Worm (Caenorhabditis elegans) whole organism, young adult: ENCODE results near the gene sel-13.

Experiments used
- B0035.1 ChIP-seq: sonication (generic microtip); optimal IDR thresholded peaks from 2 replicates; lab custom pipeline; 2016; ENCODE audit warnings: missing genetic modification characterization, mild to moderate bottlenecking, missing compliant biosample characterization, missing genotype, missing genetic modification reagents
- C17E4.6 ChIP-seq: fragments of 200-800 bp; sonication (Bioruptor generic); IDR thresholded peaks from 2 replicates; pipeline ENCODE4 v1.3.6; 2022; ENCODE audit warnings: missing genetic modification reagents, missing genetic modification characterization, missing compliant biosample characterization
- D2030.7 ChIP-seq: fragments of 200-800 bp; sonication (Bioruptor generic); IDR thresholded peaks from 2 replicates; pipeline ENCODE4 v1.3.6; 2022; ENCODE audit warnings: missing genetic modification reagents, missing genetic modification characterization, missing compliant biosample characterization
- F22D6.2 ChIP-seq: sonication (generic microtip); optimal IDR thresholded peaks from 2 replicates; lab custom pipeline; 2016; ENCODE audit warnings: mild to moderate bottlenecking, missing genetic modification characterization, missing compliant biosample characterization
- F55B11.4 ChIP-seq: sonication (generic microtip); optimal IDR thresholded peaks from 2 replicates; lab custom pipeline; 2016; ENCODE audit warnings: missing compliant biosample characterization, missing genetic modification characterization, borderline replicate concordance; ENCODE audit not compliant: insufficient read depth
- K11D2.4 ChIP-seq: fragments of 200-800 bp; sonication (Bioruptor generic); IDR thresholded peaks from 2 replicates; pipeline ENCODE4 v1.3.6; 2022; ENCODE audit warnings: missing genetic modification reagents, missing genetic modification characterization, missing compliant biosample characterization
- K12H6.12 ChIP-seq: fragments of 200-800 bp; sonication (Bioruptor generic); optimal IDR thresholded peaks from 2 replicates; lab custom pipeline; 2018; ENCODE audit warnings: mild to moderate bottlenecking, missing genetic modification characterization, missing compliant biosample characterization
- Y56A3A.18 ChIP-seq: fragments of 200-800 bp; sonication (Bioruptor generic); IDR thresholded peaks from 2 replicates; pipeline ENCODE4 v1.3.6; 2022; ENCODE audit warnings: missing genetic modification reagents, missing genetic modification characterization, missing compliant biosample characterization
- Y67H2A.10 ChIP-seq: fragments of 200-800 bp; sonication (Bioruptor generic); conservative IDR thresholded peaks from 2 replicates; pipeline ENCODE4 v1.3.6; 2022; ENCODE audit warnings: missing genetic modification reagents, missing genetic modification characterization, missing compliant biosample characterization
- Y95B8A.8 ChIP-seq: fragments of 200-800 bp; sonication (Bioruptor generic); IDR thresholded peaks from 2 replicates; pipeline ENCODE4 v1.3.6; 2022; ENCODE audit warnings: missing genetic modification reagents, missing genetic modification characterization, missing compliant biosample characterization
- attf-5 ChIP-seq: fragments of 200-800 bp; sonication (Bioruptor generic); optimal IDR thresholded peaks from 2 replicates; lab custom pipeline; 2018; ENCODE audit warnings: mild to moderate bottlenecking, missing genetic modification characterization, missing compliant biosample characterization
- cebp-1 ChIP-seq, 2 experiments: fragments of 200-800 bp in 1 of 2; sonication (Bioruptor generic) in 1 of 2; sonication (generic microtip) in 1 of 2; IDR thresholded peaks in 1 of 2; optimal IDR thresholded peaks in 1 of 2; 2 replicates each; pipeline versions ENCODE4 v1.3.6 to Lab custom; 2017 to 2022; ENCODE audit warnings: missing compliant biosample characterization in 2 of 2, missing genetic modification characterization in 2 of 2, mild to moderate bottlenecking in 1 of 2, missing genetic modification reagents in 1 of 2, moderate library complexity in 1 of 2
- ceh-27 ChIP-seq: fragments of 200-800 bp; sonication (Bioruptor generic); optimal IDR thresholded peaks from 2 replicates; lab custom pipeline; 2018; ENCODE audit warnings: mild to moderate bottlenecking, missing genetic modification characterization, moderate library complexity, missing compliant biosample characterization
- dox-1 ChIP-seq: fragments of 200-800 bp; sonication (Bioruptor generic); IDR thresholded peaks from 2 replicates; pipeline ENCODE4 v1.3.6; 2022; ENCODE audit warnings: missing genetic modification reagents, missing genetic modification characterization, missing compliant biosample characterization
- dpl-1 ChIP-seq: fragments of 150-350 bp; optimal IDR thresholded peaks from 2 replicates; lab custom pipeline; 2014; ENCODE audit warnings: missing biosample characterization, missing genetic modification reagents, missing genetic modification characterization
- ekl-4 ChIP-seq: fragments of 200-800 bp; sonication (Bioruptor generic); IDR thresholded peaks from 2 replicates; pipeline ENCODE4 v1.3.6; 2022; ENCODE audit warnings: missing genetic modification reagents, missing genetic modification characterization, missing compliant biosample characterization
- hmg-1.2 ChIP-seq: fragments of 200-800 bp; sonication (Bioruptor generic); IDR thresholded peaks from 2 replicates; pipeline ENCODE4 v1.3.6; 2022; ENCODE audit warnings: missing genetic modification reagents, missing genetic modification characterization, missing compliant biosample characterization
- hrde-1 ChIP-seq: sonication (generic microtip); optimal IDR thresholded peaks from 2 replicates; lab custom pipeline; 2016; ENCODE audit warnings: missing genetic modification characterization, mild to moderate bottlenecking, missing compliant biosample characterization, moderate library complexity, missing genotype, missing genetic modification reagents, borderline replicate concordance
- let-607 ChIP-seq, 2 experiments: fragments of 200-800 bp in 1 of 2; sonication (Bioruptor generic) in 1 of 2; sonication (generic microtip) in 1 of 2; optimal IDR thresholded peaks; 2 replicates each; lab custom pipeline; 2016 to 2018; ENCODE audit warnings: mild to moderate bottlenecking in 2 of 2, missing compliant biosample characterization in 2 of 2, missing genetic modification characterization in 2 of 2, moderate library complexity in 2 of 2, missing genotype in 1 of 2
- lin-35 ChIP-seq, 3 experiments: fragments of 150-350 bp in 2 of 3; sonication (generic microtip) in 1 of 3; optimal IDR thresholded peaks; 2 replicates each; lab custom pipeline; 2014 to 2018; ENCODE audit warnings: missing biosample characterization in 3 of 3, missing genetic modification characterization in 3 of 3, missing genetic modification reagents in 3 of 3
- lin-40 ChIP-seq: sonication (generic microtip); optimal IDR thresholded peaks from 2 replicates; lab custom pipeline; 2016; ENCODE audit warnings: missing genetic modification characterization, mild to moderate bottlenecking, missing compliant biosample characterization, missing genotype, missing genetic modification reagents
- lin-54 ChIP-seq: fragments of 200-800 bp; sonication (Bioruptor generic); optimal IDR thresholded peaks from 2 replicates; lab custom pipeline; 2018; ENCODE audit warnings: mild to moderate bottlenecking, missing genetic modification characterization, missing compliant biosample characterization
- madf-10 ChIP-seq: sonication (generic microtip); optimal IDR thresholded peaks from 2 replicates; lab custom pipeline; 2016; ENCODE audit warnings: mild to moderate bottlenecking, missing genetic modification characterization, missing compliant biosample characterization
- mcd-1 ChIP-seq: fragments of 200-800 bp; sonication (Bioruptor generic); IDR thresholded peaks from 2 replicates; pipeline ENCODE4 v1.3.6; 2022; ENCODE audit warnings: missing genetic modification reagents, missing genetic modification characterization, missing compliant biosample characterization
- mxl-1 ChIP-seq: sonication (generic microtip); optimal IDR thresholded peaks from 2 replicates; lab custom pipeline; 2016; ENCODE audit warnings: missing genetic modification characterization, missing compliant biosample characterization
- nfya-2 ChIP-seq: fragments of 200-800 bp; sonication (Bioruptor generic); IDR thresholded peaks from 2 replicates; pipeline ENCODE4 v1.3.6; 2022; ENCODE audit warnings: missing genetic modification reagents, missing genetic modification characterization, missing compliant biosample characterization
- nfyb-1 ChIP-seq: fragments of 200-800 bp; sonication (Bioruptor generic); IDR thresholded peaks from 2 replicates; pipeline ENCODE4 v1.3.6; 2022; ENCODE audit warnings: missing genetic modification reagents, missing genetic modification characterization, missing compliant biosample characterization
- nhr-80 ChIP-seq: sonication (generic microtip); optimal IDR thresholded peaks from 2 replicates; lab custom pipeline; 2016; ENCODE audit warnings: missing genetic modification characterization, missing compliant biosample characterization
- snpc-1.3 ChIP-seq: sonication (generic microtip); optimal IDR thresholded peaks from 2 replicates; lab custom pipeline; 2017; ENCODE audit warnings: missing genetic modification characterization, mild to moderate bottlenecking, missing compliant biosample characterization, antibody characterized with exemption, moderate library complexity, missing genotype, missing genetic modification reagents; ENCODE audit not compliant: insufficient read depth
- snpc-3.4 ChIP-seq: sonication (generic microtip); optimal IDR thresholded peaks from 2 replicates; lab custom pipeline; 2017; ENCODE audit warnings: missing genetic modification characterization, mild to moderate bottlenecking, missing compliant biosample characterization, antibody characterized with exemption, moderate library complexity, missing genotype, missing genetic modification reagents
- somi-1 ChIP-seq: fragments of 200-800 bp; sonication (Bioruptor generic); optimal IDR thresholded peaks from 2 replicates; lab custom pipeline; 2018; ENCODE audit warnings: mild to moderate bottlenecking, missing genetic modification characterization, missing compliant biosample characterization
- tbx-9 ChIP-seq: sonication (generic microtip); optimal IDR thresholded peaks from 2 replicates; lab custom pipeline; 2016; ENCODE audit warnings: borderline replicate concordance, missing genetic modification characterization, inconsistent platforms, missing compliant biosample characterization
- xnd-1 ChIP-seq: sonication (generic microtip); optimal IDR thresholded peaks from 2 replicates; lab custom pipeline; 2016; ENCODE audit warnings: missing genotype, missing genetic modification reagents, missing genetic modification characterization, missing compliant biosample characterization
- zfh-2 ChIP-seq: fragments of 200-800 bp; sonication (Bioruptor generic); conservative IDR thresholded peaks from 2 replicates; pipeline ENCODE4 v1.3.6; 2022; ENCODE audit warnings: missing genetic modification reagents, missing genetic modification characterization, missing compliant biosample characterization
- ztf-18 ChIP-seq: sonication (generic microtip); optimal IDR thresholded peaks from 2 replicates; lab custom pipeline; 2016; ENCODE audit warnings: missing genotype, mild to moderate bottlenecking, missing genetic modification characterization, missing compliant biosample characterization
- ztf-6 ChIP-seq: fragments of 200-800 bp; sonication (Bioruptor generic); IDR thresholded peaks from 2 replicates; pipeline ENCODE4 v1.3.6; 2022; ENCODE audit warnings: missing genetic modification reagents, missing genetic modification characterization, missing compliant biosample characterization

The sel-13 gene

DNA sequence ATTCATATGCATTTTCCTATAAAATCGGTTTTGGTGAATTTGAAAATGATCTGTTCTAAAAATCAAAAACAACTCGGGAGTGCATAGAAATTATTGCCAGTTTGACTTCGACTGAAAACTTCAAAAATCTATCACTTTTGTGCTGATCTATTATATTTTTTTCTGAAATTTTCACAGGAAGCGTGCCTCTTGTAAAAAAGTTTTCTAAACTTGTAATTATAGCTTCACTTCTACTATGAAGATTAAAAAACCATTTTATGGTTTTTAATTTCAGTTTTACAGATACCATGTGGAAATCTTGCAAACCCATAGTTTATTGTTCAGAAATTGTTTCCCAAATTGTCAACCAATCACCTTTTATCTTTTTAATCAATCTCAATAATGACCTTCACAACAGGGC is 34.0 kb upstream of the sel-13 start, which contains the start of gene F17C8.9 (continued):
- TF ChIP-seq zfh-2 (no peak), madf-10 (no peak)

DNA sequence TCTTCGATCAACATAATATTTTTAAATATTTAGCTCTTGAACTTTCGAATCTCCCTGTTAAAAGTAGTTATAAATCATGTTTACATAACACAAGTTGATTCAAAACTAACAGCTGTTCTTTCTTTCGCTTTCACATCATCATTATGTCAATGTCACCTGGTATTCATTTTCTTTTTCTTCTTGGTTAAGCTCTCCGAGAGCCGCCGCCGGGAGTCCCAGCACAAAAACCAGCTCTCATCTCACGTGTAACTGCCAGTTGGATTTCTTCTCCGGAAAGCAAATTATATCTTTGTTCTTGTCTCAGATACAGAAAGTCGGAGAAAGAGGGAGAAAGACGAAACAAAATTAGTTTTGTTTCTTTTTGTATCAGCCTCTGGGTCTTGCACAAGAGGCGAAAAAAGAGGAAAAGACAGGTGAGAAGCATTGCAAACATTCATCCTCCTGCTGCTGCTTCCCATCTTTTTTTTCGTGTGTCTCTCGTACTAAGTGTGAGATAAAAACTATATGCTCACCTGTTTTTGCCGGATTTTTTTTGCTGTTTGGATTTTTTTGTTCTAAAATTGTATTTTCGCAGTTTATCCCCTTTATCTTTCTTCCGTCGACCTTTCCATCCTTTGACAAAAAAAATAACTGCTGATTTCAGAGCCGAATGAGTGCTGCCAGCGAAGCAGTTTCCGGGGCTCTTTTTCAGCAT is 31.4 kb upstream of the sel-13 start, which contains the start of gene F17C8.3:
F17C8.3 (plus strand) TSS at position 644 of the 694 bp plus-strand sequence.
- TF ChIP-seq mcd-1 (GFP tag; lab: Robert Waterston, UW) (no peak), K12H6.12 (tag; lab: Kevin White, UChicago) (peak; percentile 21), somi-1 (GFP tag; lab: Kevin White, UChicago) (peak; percentile 17), ztf-6 (GFP tag; lab: Robert Waterston, UW) (no peak), Y67H2A.10 (GFP tag; lab: Robert Waterston, UW) (no peak), Y56A3A.18 (GFP tag; lab: Robert Waterston, UW) (no peak)

ce11 chrIII:4723922-4724321 is 23.9 kb upstream of the sel-13 start:
- TF ChIP-seq madf-10 (no peak), snpc-1.3 (tag; lab: Kevin White, UChicago) (no peak), zfh-2 (peak; percentile 54)
- TF ChIP-seq, all 124 proteins: peak for 1

- TF ChIP-seq tbx-9 (tag; lab: Kevin White, UChicago) (no peak), attf-5 (peak; percentile 34), mcd-1 (GFP tag; lab: Robert Waterston, UW) (peak; percentile 57), K12H6.12 (tag; lab: Kevin White, UChicago) (peak; percentile 75), mxl-1 (tag; lab: Kevin White, UChicago) (no peak), lin-35 (GFP tag; optimal IDR thresholded peaks at IDR 0.05; lab: Kevin White, UChicago) (peak in 1 of 3 experiments; percentile 78), lin-40 (tag; lab: Kevin White, UChicago) (peak; percentile 36), nfyb-1 (0 out of 2 replicates have a peak, but pooled peaks have one; percentile 32), dox-1 (peak; percentile 45; the same call in 1 of the 2 replicates), ceh-27 (GFP tag; lab: Kevin White, UChicago) (peak; percentile 51), hmg-1.2 (GFP tag; lab: Robert Waterston, UW) (peak; percentile 85), cebp-1 (GFP tag; IDR thresholded peaks at IDR 0.05; lab: Robert Waterston, UW) (no peak), cebp-1 (tag; optimal IDR thresholded peaks at IDR 0.05; lab: Kevin White, UChicago) (peak; percentile 59), hrde-1 (tag; lab: Kevin White, UChicago) (no peak), K11D2.4 (peak; percentile 54), zfh-2 (peak; percentile 88), lin-54 (GFP tag; lab: Kevin White, UChicago) (peak; percentile 8), B0035.1 (no peak)
Measured at ce11 chrIII:4721750-4722149, 21.7 kb upstream of the sel-13 start, which contains the start of gene acy-1. Gene acy-1, plus strand, starts transcription at chrIII:4722095.

DNA sequence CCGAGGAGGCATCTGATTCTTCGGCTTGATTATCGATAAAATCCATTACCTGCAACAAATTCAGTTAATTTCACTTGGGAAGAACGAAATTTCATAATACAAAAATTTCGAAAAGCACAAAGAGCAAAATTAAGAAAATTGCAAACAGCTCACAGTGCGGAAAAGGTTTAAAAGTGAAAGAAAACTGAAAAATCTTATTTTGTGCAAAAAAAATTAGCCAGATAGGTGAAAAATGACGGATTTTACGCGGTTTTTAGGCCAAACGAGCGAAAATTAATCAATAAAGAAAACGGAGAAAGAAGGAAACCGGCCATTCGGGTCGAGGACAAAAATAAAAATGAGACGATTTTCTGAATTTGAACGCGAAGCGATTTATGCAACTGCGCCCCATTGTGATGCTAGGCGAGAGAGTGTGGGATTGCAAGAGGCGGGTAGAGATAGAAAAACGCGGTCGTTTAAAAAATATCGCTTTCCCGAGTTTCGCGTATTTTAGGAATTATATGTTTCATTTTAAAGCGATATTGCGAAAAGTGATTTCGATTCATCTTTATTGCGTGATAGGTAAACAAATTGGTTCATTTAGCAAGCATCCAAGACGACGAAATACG is 20.7 kb upstream of the sel-13 start, which contains the start of gene emb-5:
emb-5 (minus strand) TSS at position 51 of the 608 bp plus-strand sequence.
- TF ChIP-seq dpl-1 (peak; percentile 63), hmg-1.2 (GFP tag; lab: Robert Waterston, UW) (peak; percentile 97), Y95B8A.8 (no peak), lin-54 (GFP tag; lab: Kevin White, UChicago) (peak; percentile 90), F55B11.4 (tag; lab: Kevin White, UChicago) (no peak), ekl-4 (no peak), nfya-2 (GFP tag; lab: Robert Waterston, UW) (no peak), dox-1 (peak; percentile 72), ztf-18 (peak; percentile 34), snpc-3.4 (tag; lab: Kevin White, UChicago) (peak; percentile 18), D2030.7 (GFP tag; lab: Robert Waterston, UW) (0 out of 2 replicates have a peak, but pooled peaks have one; percentile 12), C17E4.6 (no peak), xnd-1 (no peak), B0035.1 (no peak), nhr-80 (tag; lab: Kevin White, UChicago) (no peak), F22D6.2 (tag; lab: Kevin White, UChicago) (no peak), snpc-1.3 (tag; lab: Kevin White, UChicago) (peak; percentile 9), let-607 (tag; optimal IDR thresholded peaks at IDR 0.05; lab: Kevin White, UChicago) (no peak), lin-35 (GFP tag; optimal IDR thresholded peaks at IDR 0.05; lab: Kevin White, UChicago) (peak in 2 of 3 experiments; percentile 42 to 72)
